Fruit fly (Drosophila melanogaster) whole organism, wandering third instar larva: ENCODE measurements around the gene REPTOR-BP.

ENCODE experiments used
- CG9705 ChIP-seq: fragments of 200-800 bp; sonication (Bioruptor generic); optimal IDR thresholded peaks from 2 replicates; lab custom pipeline; 2018; ENCODE audit warnings: missing biosample characterization, mild to moderate bottlenecking, missing genetic modification characterization
- Dfd ChIP-seq: fragments of >200 bp; optimal IDR thresholded peaks from 2 replicates; lab custom pipeline; 2017; ENCODE audit warnings: missing biosample characterization, missing genetic modification characterization
- Hr83 ChIP-seq: fragments of 200-300 bp; sonication (Bioruptor generic); optimal IDR thresholded peaks from 2 replicates; lab custom pipeline; 2016; ENCODE audit warnings: missing biosample characterization, mild to moderate bottlenecking, missing genetic modification characterization, moderate library complexity; ENCODE audit not compliant: poor library complexity, severe bottlenecking
- Jra ChIP-seq: sonication (Bioruptor generic); optimal IDR thresholded peaks from 2 replicates; lab custom pipeline; 2016; ENCODE audit warnings: missing biosample characterization, missing genetic modification characterization
- OdsH ChIP-seq: fragments of 200-800 bp; sonication (Bioruptor generic); optimal IDR thresholded peaks from 2 replicates; lab custom pipeline; 2016; ENCODE audit warnings: missing biosample characterization, mild to moderate bottlenecking, missing genetic modification characterization
- br ChIP-seq: fragments of 200-800 bp; sonication (Bioruptor generic); optimal IDR thresholded peaks from 2 replicates; lab custom pipeline; 2016; ENCODE audit warnings: missing biosample characterization, missing genetic modification characterization
- foxo ChIP-seq, 2 experiments: fragments of 200-800 bp; sonication (Bioruptor generic); optimal IDR thresholded peaks; 2 replicates in 1 of 2; 3 replicates in 1 of 2; lab custom pipeline; 2016 to 2017; ENCODE audit warnings: missing biosample characterization in 2 of 2, missing genetic modification characterization in 2 of 2
- psq ChIP-seq: fragments of 200-800 bp; sonication (Bioruptor generic); optimal IDR thresholded peaks from 3 replicates; lab custom pipeline; 2017; ENCODE audit warnings: missing biosample characterization, mild to moderate bottlenecking, missing genetic modification characterization, moderate library complexity
- tai ChIP-seq: sonication (Bioruptor generic); optimal IDR thresholded peaks from 2 replicates; lab custom pipeline; 2016; ENCODE audit warnings: missing biosample characterization, missing genetic modification characterization
- usp ChIP-seq: fragments of >200 bp; optimal IDR thresholded peaks from 2 replicates; lab custom pipeline; 2017; ENCODE audit warnings: missing biosample characterization, missing genetic modification characterization
- woc ChIP-seq: sonication (Bioruptor generic); optimal IDR thresholded peaks from 2 replicates; lab custom pipeline; 2016; ENCODE audit warnings: missing biosample characterization, mild to moderate bottlenecking, missing genetic modification characterization

- TF ChIP-seq woc (GFP tag; lab: Kevin White, UChicago) = no peak
- TF ChIP-seq tai (GFP tag; lab: Kevin White, UChicago) = peak; percentile 52
- TF ChIP-seq Dfd (GFP tag; lab: Kevin White, UChicago) = no peak
- TF ChIP-seq usp (GFP tag; lab: Kevin White, UChicago) = no peak
- peak; percentile 14 to 54 for TF ChIP-seq foxo (GFP tag; optimal IDR thresholded peaks at IDR 0.05; lab: Kevin White, UChicago)
- no peak for TF ChIP-seq br (GFP tag; lab: Kevin White, UChicago)
- TF ChIP-seq Hr83 (GFP tag; lab: Kevin White, UChicago) = no peak
- peak; percentile 40 for TF ChIP-seq Jra (GFP tag; lab: Kevin White, UChicago)
- peak; percentile 60 for TF ChIP-seq OdsH (GFP tag; lab: Kevin White, UChicago)
- no peak for TF ChIP-seq CG9705 (GFP tag; lab: Kevin White, UChicago)
- peak; percentile 33 for TF ChIP-seq psq (GFP tag; lab: Kevin White, UChicago)
Measured at dm6 chr2L:10276846-10277245, 12.9 kb downstream of the REPTOR-BP start.
